Fruit fly (Drosophila melanogaster) whole organism, embryonic: Measurements from ENCODE around the gene mts.
A peak's percentile ranks its signal among the peaks of the same experiment; 100 is the strongest.

ENCODE experiments used
- Atf-2 ChIP-seq: fragments of 200-800 bp; sonication (Bioruptor generic); optimal IDR thresholded peaks from 2 replicates; lab custom pipeline; 2016; ENCODE audit warnings: missing biosample characterization, missing genetic modification characterization
- Atf6 ChIP-seq: fragments of 200-800 bp; sonication (Bioruptor generic); IDR thresholded peaks from 2 replicates; pipeline ENCODE4 v1.3.6; 2022; ENCODE audit warnings: missing biosample characterization, missing genetic modification characterization
- CG10979 ChIP-seq: fragments of 200-800 bp; sonication (Bioruptor generic); optimal IDR thresholded peaks from 2 replicates; lab custom pipeline; 2018; ENCODE audit warnings: missing biosample characterization, mild to moderate bottlenecking, missing genetic modification characterization, moderate library complexity
- CG12236 ChIP-seq: fragments of 200-800 bp; sonication (Bioruptor generic); optimal IDR thresholded peaks from 2 replicates; lab custom pipeline; 2016; ENCODE audit warnings: missing biosample characterization, missing genetic modification characterization
- CG12744 ChIP-seq: fragments of 200-800 bp; sonication (Bioruptor generic); optimal IDR thresholded peaks from 2 replicates; lab custom pipeline; 2016; ENCODE audit warnings: missing biosample characterization, missing genetic modification characterization
- CG13775 ChIP-seq: fragments of 200-800 bp; sonication (Bioruptor generic); optimal IDR thresholded peaks from 3 replicates; lab custom pipeline; 2017; ENCODE audit warnings: missing biosample characterization, mild to moderate bottlenecking, missing genetic modification characterization
- CG17361 ChIP-seq: fragments of 200-800 bp; sonication (Bioruptor generic); IDR thresholded peaks from 3 replicates; pipeline ENCODE4 v1.3.6; 2022; ENCODE audit warnings: missing biosample characterization, missing genetic modification characterization
- CG17912 ChIP-seq: fragments of 200-800 bp; sonication (Bioruptor generic); optimal IDR thresholded peaks from 2 replicates; lab custom pipeline; 2018; ENCODE audit warnings: missing biosample characterization, mild to moderate bottlenecking, missing genetic modification characterization
- CG30020 ChIP-seq: fragments of 200-800 bp; optimal IDR thresholded peaks from 2 replicates; lab custom pipeline; 2019; ENCODE audit warnings: missing biosample characterization, mild to moderate bottlenecking, missing genetic modification characterization, moderate library complexity
- CG32532 ChIP-seq: fragments of 200-800 bp; sonication (Bioruptor generic); IDR thresholded peaks from 2 replicates; pipeline ENCODE4 v1.3.6; 2022; ENCODE audit warnings: missing biosample characterization, missing genetic modification characterization
- CG34422 ChIP-seq: fragments of 200-800 bp; sonication (Bioruptor generic); IDR thresholded peaks from 3 replicates; pipeline ENCODE4 v1.3.6; 2022; ENCODE audit warnings: missing biosample characterization, missing genetic modification characterization
- CG3847 ChIP-seq: fragments of 200-800 bp; sonication (Bioruptor generic); IDR thresholded peaks from 2 replicates; pipeline ENCODE4 v1.3.6; 2022; ENCODE audit warnings: missing biosample characterization, missing genetic modification characterization
- CG4328 ChIP-seq: fragments of 200-800 bp; sonication (Bioruptor generic); optimal IDR thresholded peaks from 3 replicates; lab custom pipeline; 2017; ENCODE audit warnings: missing biosample characterization, missing genetic modification reagents, missing genetic modification characterization
- CG5180 ChIP-seq: fragments of 200-800 bp; sonication (Bioruptor generic); optimal IDR thresholded peaks from 3 replicates; lab custom pipeline; 2017; ENCODE audit warnings: missing biosample characterization, missing genetic modification characterization, mild to moderate bottlenecking, moderate library complexity, missing genetic modification reagents
- CG6254 ChIP-seq: fragments of 200-800 bp; sonication (Bioruptor generic); optimal IDR thresholded peaks from 3 replicates; lab custom pipeline; 2017; ENCODE audit warnings: mild to moderate bottlenecking, missing biosample characterization, missing genetic modification reagents, missing genetic modification characterization
- CG6689 ChIP-seq: fragments of 200-800 bp; sonication (Bioruptor generic); IDR thresholded peaks from 2 replicates; pipeline ENCODE4 v1.3.6; 2022; ENCODE audit warnings: missing biosample characterization, missing genetic modification characterization
- CG6813 ChIP-seq: fragments of 200-800 bp; sonication (Bioruptor generic); optimal IDR thresholded peaks from 2 replicates; lab custom pipeline; 2017; ENCODE audit warnings: missing biosample characterization, missing genetic modification characterization, mild to moderate bottlenecking, moderate library complexity, missing genetic modification reagents
- CG7839 ChIP-seq: fragments of 200-800 bp; sonication (Bioruptor generic); optimal IDR thresholded peaks from 3 replicates; lab custom pipeline; 2018; ENCODE audit warnings: missing biosample characterization, mild to moderate bottlenecking, missing genetic modification characterization, moderate library complexity
- CG7987 ChIP-seq: fragments of 200-800 bp; sonication (Bioruptor generic); optimal IDR thresholded peaks from 2 replicates; lab custom pipeline; 2018; ENCODE audit warnings: missing biosample characterization, mild to moderate bottlenecking, missing genetic modification characterization, moderate library complexity
- CG8089 ChIP-seq: fragments of 200-800 bp; sonication (Bioruptor generic); optimal IDR thresholded peaks from 3 replicates; lab custom pipeline; 2016; ENCODE audit warnings: missing biosample characterization, missing genetic modification characterization
- CG8359 ChIP-seq: fragments of 200-800 bp; sonication (Bioruptor generic); optimal IDR thresholded peaks from 2 replicates; lab custom pipeline; 2017; ENCODE audit warnings: missing biosample characterization, mild to moderate bottlenecking, missing genetic modification characterization, borderline replicate concordance
- D ChIP-seq, 2 experiments: fragments of 200-800 bp in 1 of 2; fragments of >200 bp in 1 of 2; sonication (Bioruptor generic) in 1 of 2; optimal IDR thresholded peaks; 2 replicates in 1 of 2; 3 replicates in 1 of 2; lab custom pipeline; 2017; ENCODE audit warnings: mild to moderate bottlenecking in 1 of 2, missing biosample characterization in 1 of 2, missing genetic modification characterization in 1 of 2, missing genetic modification reagents in 1 of 2
- E2f2 ChIP-seq: fragments of 200-800 bp; sonication (Bioruptor generic); IDR thresholded peaks from 2 replicates; pipeline ENCODE4 v1.3.6; 2022; ENCODE audit warnings: missing biosample characterization, missing genetic modification characterization
- Gsc ChIP-seq: fragments of 200-800 bp; sonication (Bioruptor generic); IDR thresholded peaks from 2 replicates; pipeline ENCODE4 v1.3.6; 2022; ENCODE audit warnings: missing biosample characterization, missing genetic modification characterization
- Meics ChIP-seq: fragments of 200-800 bp; sonication (Bioruptor generic); optimal IDR thresholded peaks from 2 replicates; lab custom pipeline; 2017; ENCODE audit warnings: missing biosample characterization, mild to moderate bottlenecking, missing genetic modification characterization
- Taf1 ChIP-seq: fragments of 200-800 bp; sonication (Bioruptor generic); IDR thresholded peaks from 2 replicates; pipeline ENCODE4 v1.3.6; 2022; ENCODE audit warnings: missing biosample characterization, missing genetic modification characterization
- bcd ChIP-seq: fragments of 200-800 bp; sonication (Bioruptor generic); optimal IDR thresholded peaks from 2 replicates; lab custom pipeline; 2017; ENCODE audit warnings: missing biosample characterization, mild to moderate bottlenecking, missing genetic modification characterization
- caup ChIP-seq: fragments of 200-800 bp; sonication (Bioruptor generic); optimal IDR thresholded peaks from 3 replicates; lab custom pipeline; 2017; ENCODE audit warnings: missing biosample characterization, mild to moderate bottlenecking, missing genetic modification characterization, moderate library complexity; ENCODE audit not compliant: severe bottlenecking
- croc ChIP-seq: fragments of 200-800 bp; sonication (Bioruptor generic); conservative IDR thresholded peaks from 3 replicates; pipeline ENCODE4 v1.3.6; 2022; ENCODE audit warnings: missing biosample characterization, missing genetic modification characterization
- danr ChIP-seq: fragments of 200-800 bp; sonication (Bioruptor generic); IDR thresholded peaks from 2 replicates; pipeline ENCODE4 v1.3.6; 2022; ENCODE audit warnings: missing biosample characterization, missing genetic modification characterization
- emc ChIP-seq: fragments of 200-800 bp; sonication (Bioruptor generic); optimal IDR thresholded peaks from 2 replicates; lab custom pipeline; 2016; ENCODE audit warnings: missing biosample characterization, missing genetic modification characterization
- ems ChIP-seq: fragments of 200-800 bp; sonication (Bioruptor generic); optimal IDR thresholded peaks from 3 replicates; lab custom pipeline; 2016; ENCODE audit warnings: missing biosample characterization, missing genetic modification characterization
- fd64A ChIP-seq: fragments of 200-800 bp; sonication (Bioruptor generic); optimal IDR thresholded peaks from 3 replicates; lab custom pipeline; 2018; ENCODE audit warnings: missing biosample characterization, mild to moderate bottlenecking, missing genetic modification characterization
- gsb-n ChIP-seq: fragments of 200-800 bp; sonication (Bioruptor generic); optimal IDR thresholded peaks from 3 replicates; lab custom pipeline; 2018; ENCODE audit warnings: missing biosample characterization, mild to moderate bottlenecking, missing genetic modification characterization
- hth ChIP-seq: fragments of >200 bp; optimal IDR thresholded peaks from 2 replicates; lab custom pipeline; 2017; ENCODE audit warnings: inconsistent platforms
- jigr1 ChIP-seq: fragments of 200-800 bp; sonication (Bioruptor generic); IDR thresholded peaks from 3 replicates; pipeline ENCODE4 v1.3.6; 2022; ENCODE audit warnings: missing biosample characterization, missing genetic modification characterization
- kah ChIP-seq: fragments of 200-800 bp; sonication (Bioruptor generic); optimal IDR thresholded peaks from 2 replicates; lab custom pipeline; 2018; ENCODE audit warnings: missing biosample characterization, mild to moderate bottlenecking, missing genetic modification characterization
- lilli ChIP-seq: fragments of 200-800 bp; sonication (Bioruptor generic); optimal IDR thresholded peaks from 3 replicates; lab custom pipeline; 2016; ENCODE audit warnings: missing biosample characterization, missing genetic modification characterization
- maf-S ChIP-seq: fragments of 200-800 bp; sonication (Bioruptor generic); optimal IDR thresholded peaks from 2 replicates; lab custom pipeline; 2016; ENCODE audit warnings: missing biosample characterization, missing genetic modification characterization
- mam ChIP-seq: fragments of 200-800 bp; sonication (Bioruptor generic); optimal IDR thresholded peaks from 3 replicates; lab custom pipeline; 2016; ENCODE audit warnings: missing biosample characterization, missing genetic modification characterization
- nerfin-1 ChIP-seq: fragments of 200-800 bp; sonication (Bioruptor generic); optimal IDR thresholded peaks from 3 replicates; lab custom pipeline; 2019; ENCODE audit warnings: missing biosample characterization, mild to moderate bottlenecking, missing genetic modification characterization, moderate library complexity
- pnt ChIP-seq: fragments of 200-800 bp; sonication (Bioruptor generic); optimal IDR thresholded peaks from 3 replicates; lab custom pipeline; 2016; ENCODE audit warnings: missing biosample characterization, missing genetic modification characterization
- sens ChIP-seq: fragments of 200-800 bp; sonication (Bioruptor generic); peaks from one replicate; lab custom pipeline; 2016; ENCODE audit warnings: missing biosample characterization, missing genetic modification characterization
- sim ChIP-seq: fragments of 200-800 bp; sonication (Bioruptor generic); IDR thresholded peaks from 2 replicates; pipeline ENCODE4 v1.3.6; 2022; ENCODE audit warnings: missing biosample characterization, missing genetic modification characterization
- tgo ChIP-seq: fragments of 200-800 bp; sonication (Bioruptor generic); IDR thresholded peaks from 3 replicates; pipeline ENCODE4 v1.3.6; 2022; ENCODE audit warnings: missing biosample characterization, missing genetic modification characterization
- tll ChIP-seq, 2 experiments: fragments of 200-800 bp in 1 of 2; fragments of >200 bp in 1 of 2; sonication (Bioruptor generic) in 1 of 2; optimal IDR thresholded peaks; 2 replicates each; lab custom pipeline; 2017 to 2019; ENCODE audit warnings: missing biosample characterization in 2 of 2, missing genetic modification characterization in 2 of 2, mild to moderate bottlenecking in 1 of 2, moderate library complexity in 1 of 2
- twi ChIP-seq: fragments of 200-800 bp; optimal IDR thresholded peaks from 2 replicates; lab custom pipeline; 2019; ENCODE audit warnings: missing biosample characterization, mild to moderate bottlenecking, missing genetic modification characterization, moderate library complexity
- vvl ChIP-seq: fragments of 200-800 bp; sonication (Bioruptor generic); IDR thresholded peaks from 2 replicates; pipeline ENCODE4 v1.3.6; 2022; ENCODE audit warnings: missing biosample characterization, missing genetic modification characterization

The mts gene

DNA sequence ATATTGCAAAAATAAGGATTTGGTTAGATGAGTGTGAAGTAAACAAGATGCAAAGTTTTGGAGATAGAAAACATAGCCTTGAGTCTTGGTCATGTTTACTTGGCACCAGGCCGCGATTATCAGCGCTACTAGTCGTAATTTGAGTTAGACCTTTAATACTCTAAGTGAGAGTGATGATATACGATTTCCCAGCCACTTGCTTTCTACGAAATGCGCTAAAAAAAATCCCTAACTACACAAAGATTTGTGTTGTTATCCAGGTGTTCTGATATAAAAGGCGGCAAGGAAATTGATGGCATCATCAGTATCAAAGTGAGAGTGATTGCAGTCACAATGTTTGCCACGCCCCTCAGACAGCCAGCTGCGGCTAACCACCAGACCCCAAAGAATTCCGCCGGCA, 47.7 kb upstream of the mts start, which contains the start of gene Uro:
Gene Uro (plus strand): TSS at position 301 of the 400 bp plus-strand sequence.
- TF ChIP-seq sens (GFP tag; lab: Kevin White, UChicago) (peak; percentile 18), D (optimal IDR thresholded peaks at IDR 0.05; lab: Kevin White, UChicago) (no peak), D (GFP tag; optimal IDR thresholded peaks at IDR 0.05; lab: Kevin White, UChicago) (no peak), hth (no peak), Atf-2 (GFP tag; lab: Kevin White, UChicago) (no peak)

DNA sequence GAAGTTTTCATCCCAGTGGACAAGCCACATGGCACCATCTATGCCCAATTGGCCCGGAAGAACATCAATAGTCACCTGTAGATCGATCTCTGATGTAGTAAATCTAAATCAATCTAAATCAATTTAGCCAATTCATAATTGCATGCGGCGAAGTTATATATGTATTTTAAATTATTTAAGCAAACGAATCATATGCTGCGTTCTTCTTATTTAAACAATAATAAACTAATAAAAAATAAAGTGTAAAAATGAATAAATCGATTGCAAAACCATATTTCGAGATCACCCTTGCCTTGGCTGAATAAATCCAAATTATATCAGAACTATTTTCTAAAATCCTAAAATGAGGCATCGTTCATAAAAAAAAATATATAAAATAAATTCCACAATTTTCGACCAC, 46.3 kb upstream of the mts start, which contains the start of gene CG7164:
Gene CG7164 (plus strand): TSS at position 301 of the 400 bp plus-strand sequence.
- TF ChIP-seq CG17361 (GFP tag; lab: Robert Waterston, UW) = no peak
- TF ChIP-seq CG12744 (GFP tag; lab: Kevin White, UChicago) = no peak
- no peak for TF ChIP-seq fd64A (GFP tag; lab: Kevin White, UChicago)
- TF ChIP-seq maf-S (GFP tag; lab: Kevin White, UChicago) = no peak
- TF ChIP-seq vvl = no peak
- no peak for TF ChIP-seq Taf1 (GFP tag; lab: Robert Waterston, UW)
- TF ChIP-seq CG34422 (GFP tag; lab: Robert Waterston, UW) = no peak
- TF ChIP-seq twi = no peak
- no peak for TF ChIP-seq tll (GFP tag; optimal IDR thresholded peaks at IDR 0.05; lab: Kevin White, UChicago)
- TF ChIP-seq Meics (GFP tag; lab: Kevin White, UChicago) = no peak
- no peak for TF ChIP-seq kah (GFP tag; lab: Kevin White, UChicago)
- TF ChIP-seq pnt (GFP tag; lab: Kevin White, UChicago) = no peak
- TF ChIP-seq Gsc (GFP tag; lab: Robert Waterston, UW) = no peak
- TF ChIP-seq Atf6 (GFP tag; lab: Robert Waterston, UW) = no peak
- no peak for TF ChIP-seq croc
- TF ChIP-seq CG30020 (tag; lab: Kevin White, UChicago) = no peak
- no peak for TF ChIP-seq CG7839
- TF ChIP-seq lilli (GFP tag; lab: Kevin White, UChicago) = no peak
- TF ChIP-seq CG13775 = no peak

DNA sequence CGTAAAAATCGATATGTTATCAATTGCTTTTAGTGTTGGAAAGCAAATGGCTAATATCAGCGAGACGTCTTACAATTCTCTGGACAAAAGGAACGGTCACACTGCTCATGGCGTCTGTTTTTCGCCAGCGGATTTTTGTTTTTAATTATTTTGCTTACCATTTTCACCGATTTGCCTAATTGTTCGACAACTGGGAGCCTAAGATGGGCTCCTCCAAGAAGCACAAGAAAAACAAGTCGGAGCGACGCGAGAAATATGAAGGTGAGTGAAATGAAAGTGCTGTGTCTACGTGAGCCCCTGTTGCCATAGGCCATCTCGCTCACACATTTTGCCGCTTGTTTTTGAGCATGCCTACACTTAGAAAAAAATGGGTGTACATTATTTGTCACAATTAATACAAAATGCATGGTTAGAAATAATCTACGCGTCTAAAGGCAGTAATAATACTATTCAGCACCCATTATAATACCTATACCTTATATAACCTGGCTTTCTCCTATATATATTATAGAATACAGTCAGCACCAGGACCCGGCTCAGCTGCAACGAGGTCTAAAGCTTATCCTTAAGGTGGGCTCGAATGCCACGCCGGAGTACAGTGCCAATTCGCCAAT, 44.6 kb upstream of the mts start, which contains the start of gene Brd7-9:
Gene Brd7-9 (plus strand): TSS at position 78 of the 614 bp plus-strand sequence.
- TF ChIP-seq emc (GFP tag; lab: Kevin White, UChicago) (no peak), CG10979 (tag; lab: Kevin White, UChicago) (peak; percentile 73), twi (no peak), ems (GFP tag; lab: Kevin White, UChicago) (peak; percentile 75), CG5180 (peak; percentile 41), CG17912 (GFP tag; lab: Kevin White, UChicago) (no peak), CG6813 (GFP tag; lab: Kevin White, UChicago) (peak; percentile 76), CG12236 (GFP tag; lab: Kevin White, UChicago) (no peak), caup (GFP tag; lab: Kevin White, UChicago) (peak; percentile 78), CG8089 (GFP tag; lab: Kevin White, UChicago) (no peak), gsb-n (tag; lab: Kevin White, UChicago) (peak; percentile 16), CG32532 (peak; percentile 91), CG8359 (GFP tag; lab: Kevin White, UChicago) (peak; percentile 31), nerfin-1 (tag; lab: Kevin White, UChicago) (peak; percentile 28), danr (GFP tag; lab: Robert Waterston, UW) (peak; percentile 50), CG7987 (GFP tag; lab: Kevin White, UChicago) (peak; percentile 26), CG6254 (peak; percentile 74), jigr1 (no peak), tgo (GFP tag; lab: Robert Waterston, UW) (peak; percentile 67), sim (GFP tag; lab: Robert Waterston, UW) (peak; percentile 67), mam (GFP tag; lab: Kevin White, UChicago) (peak; percentile 64), CG3847 (peak; percentile 35; the same call in 1 of the 2 replicates), E2f2 (GFP tag; lab: Robert Waterston, UW) (peak; percentile 76), CG6689 (GFP tag; lab: Robert Waterston, UW) (peak; percentile 71), CG4328 (GFP tag; lab: Kevin White, UChicago) (no peak), bcd (GFP tag; lab: Kevin White, UChicago) (peak; percentile 67)
